Fruit fly (Drosophila melanogaster) whole organism, embryonic: ENCODE data around the gene CG4133.

Source experiments
- Aef1 ChIP-seq: fragments of 200-800 bp; sonication (Bioruptor generic); IDR thresholded peaks from 3 replicates; pipeline ENCODE4 v1.3.6; 2022; ENCODE audit warnings: missing biosample characterization, missing genetic modification characterization
- Bdp1 ChIP-seq: fragments of 200-800 bp; sonication (Bioruptor generic); optimal IDR thresholded peaks from 3 replicates; lab custom pipeline; 2016; ENCODE audit warnings: missing biosample characterization, missing genetic modification characterization
- CG10209 ChIP-seq: fragments of 200-800 bp; sonication (Bioruptor generic); optimal IDR thresholded peaks from 3 replicates; lab custom pipeline; 2017; ENCODE audit warnings: missing biosample characterization, mild to moderate bottlenecking, missing genetic modification characterization, missing genetic modification reagents
- CG11696 ChIP-seq: fragments of 200-800 bp; sonication (Bioruptor generic); IDR thresholded peaks from 2 replicates; pipeline ENCODE4 v1.3.6; 2022; ENCODE audit warnings: missing biosample characterization, missing genetic modification characterization
- CG12391 ChIP-seq: fragments of 200-800 bp; sonication (Bioruptor generic); optimal IDR thresholded peaks from 3 replicates; lab custom pipeline; 2018; ENCODE audit warnings: missing biosample characterization, mild to moderate bottlenecking, missing genetic modification characterization, moderate library complexity
- CG12769 ChIP-seq: fragments of 200-800 bp; sonication (Bioruptor generic); optimal IDR thresholded peaks from 2 replicates; lab custom pipeline; 2019; ENCODE audit warnings: missing biosample characterization, mild to moderate bottlenecking, missing genetic modification characterization, moderate library complexity
- CG13424 ChIP-seq: fragments of 200-800 bp; sonication (Bioruptor generic); optimal IDR thresholded peaks from 2 replicates; lab custom pipeline; 2019; ENCODE audit warnings: missing biosample characterization, mild to moderate bottlenecking, missing genetic modification characterization, moderate library complexity
- CG14860 ChIP-seq: fragments of 200-800 bp; sonication (Bioruptor generic); IDR thresholded peaks from 3 replicates; pipeline ENCODE4 v1.3.6; 2022; ENCODE audit warnings: missing biosample characterization, missing genetic modification characterization; ENCODE audit not compliant: partially characterized antibody
- CG14965 ChIP-seq: fragments of 200-800 bp; sonication (Bioruptor generic); optimal IDR thresholded peaks from 2 replicates; lab custom pipeline; 2016; ENCODE audit warnings: missing biosample characterization, missing genetic modification characterization, borderline replicate concordance
- CG15073 ChIP-seq: fragments of 200-800 bp; sonication (Bioruptor generic); optimal IDR thresholded peaks from 2 replicates; lab custom pipeline; 2016; ENCODE audit warnings: missing biosample characterization, missing genetic modification characterization
- CG15601 ChIP-seq: fragments of 200-800 bp; sonication (Bioruptor generic); optimal IDR thresholded peaks from 3 replicates; lab custom pipeline; 2019; ENCODE audit warnings: missing biosample characterization, mild to moderate bottlenecking, missing genetic modification characterization, moderate library complexity
- CG17829 ChIP-seq: fragments of 200-800 bp; optimal IDR thresholded peaks from 2 replicates; lab custom pipeline; 2019; ENCODE audit warnings: missing biosample characterization, mild to moderate bottlenecking, missing genetic modification characterization, moderate library complexity
- CG18262 ChIP-seq: fragments of 200-800 bp; optimal IDR thresholded peaks from 3 replicates; lab custom pipeline; 2019; ENCODE audit warnings: missing biosample characterization, mild to moderate bottlenecking, missing genetic modification characterization, moderate library complexity
- CG30403 ChIP-seq: fragments of 200-800 bp; sonication (Bioruptor generic); optimal IDR thresholded peaks from 3 replicates; lab custom pipeline; 2016; ENCODE audit warnings: missing biosample characterization, missing genetic modification characterization
- CG32532 ChIP-seq: fragments of 200-800 bp; sonication (Bioruptor generic); IDR thresholded peaks from 2 replicates; pipeline ENCODE4 v1.3.6; 2022; ENCODE audit warnings: missing biosample characterization, missing genetic modification characterization
- CG32772 ChIP-seq: fragments of 200-800 bp; sonication (Bioruptor generic); IDR thresholded peaks from 2 replicates; pipeline ENCODE4 v1.3.6; 2022; ENCODE audit warnings: missing biosample characterization, missing genetic modification characterization
- CG3281 ChIP-seq: fragments of 200-800 bp; sonication (Bioruptor generic); optimal IDR thresholded peaks from 3 replicates; lab custom pipeline; 2017; ENCODE audit warnings: missing biosample characterization, mild to moderate bottlenecking, missing genetic modification characterization
- CG42726 ChIP-seq: fragments of 200-800 bp; sonication (Bioruptor generic); IDR thresholded peaks from 2 replicates; pipeline ENCODE4 v1.3.6; 2022; ENCODE audit warnings: missing biosample characterization, missing genetic modification characterization; ENCODE audit not compliant: partially characterized antibody
- CG4854 ChIP-seq: fragments of 200-800 bp; sonication (Bioruptor generic); optimal IDR thresholded peaks from 2 replicates; lab custom pipeline; 2016; ENCODE audit warnings: missing biosample characterization, missing genetic modification characterization, inconsistent platforms
- CG7745 ChIP-seq: fragments of 200-800 bp; sonication (Bioruptor generic); optimal IDR thresholded peaks from 2 replicates; lab custom pipeline; 2018; ENCODE audit warnings: missing biosample characterization, mild to moderate bottlenecking, missing genetic modification characterization, moderate library complexity
- CG8944 ChIP-seq: fragments of 200-800 bp; sonication (Bioruptor generic); optimal IDR thresholded peaks from 3 replicates; lab custom pipeline; 2016; ENCODE audit warnings: missing biosample characterization, missing genetic modification characterization
- CG9437 ChIP-seq: fragments of 200-800 bp; sonication (Bioruptor generic); optimal IDR thresholded peaks from 2 replicates; lab custom pipeline; 2018; ENCODE audit warnings: missing biosample characterization, mild to moderate bottlenecking, missing genetic modification characterization
- Dp ChIP-seq: fragments of 200-800 bp; sonication (Bioruptor generic); optimal IDR thresholded peaks from 2 replicates; lab custom pipeline; 2018; ENCODE audit warnings: missing biosample characterization, mild to moderate bottlenecking, missing genetic modification characterization, moderate library complexity
- HLH3B ChIP-seq: fragments of 200-800 bp; sonication (Bioruptor generic); IDR thresholded peaks from 2 replicates; pipeline ENCODE4 v1.3.6; 2022; ENCODE audit warnings: missing biosample characterization, missing genetic modification characterization
- Kr ChIP-seq: fragments of 200-800 bp; sonication (Bioruptor generic); optimal IDR thresholded peaks from 2 replicates; lab custom pipeline; 2017; ENCODE audit warnings: missing biosample characterization, mild to moderate bottlenecking, missing genetic modification characterization
- Lim3 ChIP-seq: fragments of 200-800 bp; sonication (Bioruptor generic); IDR thresholded peaks from 2 replicates; pipeline ENCODE4 v1.3.6; 2022; ENCODE audit warnings: missing biosample characterization, missing genetic modification characterization
- MESR4 ChIP-seq: fragments of 200-800 bp; sonication (Bioruptor generic); optimal IDR thresholded peaks from 2 replicates; lab custom pipeline; 2018; ENCODE audit warnings: missing biosample characterization, mild to moderate bottlenecking, missing genetic modification characterization, moderate library complexity
- NK7.1 ChIP-seq: fragments of 200-800 bp; sonication (Bioruptor generic); optimal IDR thresholded peaks from 3 replicates; lab custom pipeline; 2016; ENCODE audit warnings: missing biosample characterization, missing genetic modification characterization
- NfI ChIP-seq: fragments of 200-800 bp; sonication (Bioruptor generic); optimal IDR thresholded peaks from 3 replicates; lab custom pipeline; 2018; ENCODE audit warnings: missing biosample characterization, mild to moderate bottlenecking, missing genetic modification characterization, moderate library complexity
- PHDP ChIP-seq: fragments of 200-800 bp; sonication (Bioruptor generic); optimal IDR thresholded peaks from 3 replicates; lab custom pipeline; 2018; ENCODE audit warnings: missing biosample characterization, mild to moderate bottlenecking, missing genetic modification characterization, moderate library complexity
- Xrp1 ChIP-seq: fragments of 200-800 bp; sonication (Bioruptor generic); IDR thresholded peaks from 2 replicates; pipeline ENCODE4 v1.3.6; 2022; ENCODE audit warnings: missing biosample characterization, missing genetic modification characterization
- ap ChIP-seq: fragments of 200-800 bp; sonication (Bioruptor generic); IDR thresholded peaks from 2 replicates; pipeline ENCODE4 v1.3.6; 2022; ENCODE audit warnings: missing biosample characterization, missing genetic modification characterization
- ato ChIP-seq: fragments of 200-800 bp; sonication (Bioruptor generic); IDR thresholded peaks from 2 replicates; pipeline ENCODE4 v1.3.6; 2022; ENCODE audit warnings: missing biosample characterization, missing genetic modification characterization; ENCODE audit not compliant: partially characterized antibody
- cas ChIP-seq: fragments of 200-800 bp; sonication (Bioruptor generic); IDR thresholded peaks from 2 replicates; pipeline ENCODE4 v1.3.6; 2022; ENCODE audit warnings: missing biosample characterization, missing genetic modification characterization
- da ChIP-seq: fragments of 200-800 bp; sonication (Bioruptor generic); optimal IDR thresholded peaks from 2 replicates; lab custom pipeline; 2016; ENCODE audit warnings: missing biosample characterization, missing genetic modification characterization
- dan ChIP-seq: fragments of 200-800 bp; sonication (Bioruptor generic); IDR thresholded peaks from 2 replicates; pipeline ENCODE4 v1.3.6; 2022; ENCODE audit warnings: missing biosample characterization, missing genetic modification characterization
- eyg ChIP-seq: fragments of 200-800 bp; sonication (Bioruptor generic); optimal IDR thresholded peaks from 3 replicates; lab custom pipeline; 2016; ENCODE audit warnings: missing biosample characterization, missing genetic modification characterization
- gce ChIP-seq: fragments of 200-800 bp; sonication (Bioruptor generic); IDR thresholded peaks from 3 replicates; pipeline ENCODE4 v1.3.6; 2022; ENCODE audit warnings: missing biosample characterization, missing genetic modification characterization
- gcm2 ChIP-seq: fragments of 200-800 bp; sonication (Bioruptor generic); optimal IDR thresholded peaks from 2 replicates; lab custom pipeline; 2016; ENCODE audit warnings: missing biosample characterization, missing genetic modification characterization
- insv ChIP-seq, 2 experiments: fragments of 200-800 bp; sonication (Bioruptor generic); optimal IDR thresholded peaks; 3 replicates each; lab custom pipeline; 2016 to 2018; ENCODE audit warnings: missing biosample characterization in 2 of 2, missing genetic modification characterization in 2 of 2
- inv ChIP-seq: fragments of 200-800 bp; sonication (Bioruptor generic); IDR thresholded peaks from 2 replicates; pipeline ENCODE4 v1.3.6; 2022; ENCODE audit warnings: missing biosample characterization, missing genetic modification characterization; ENCODE audit not compliant: partially characterized antibody
- lbe ChIP-seq: fragments of 200-800 bp; sonication (Bioruptor generic); optimal IDR thresholded peaks from 2 replicates; lab custom pipeline; 2016; ENCODE audit warnings: missing biosample characterization, mild to moderate bottlenecking, missing genetic modification characterization
- lmd ChIP-seq: fragments of 200-800 bp; sonication (Bioruptor generic); IDR thresholded peaks from 2 replicates; pipeline ENCODE4 v1.3.6; 2022; ENCODE audit warnings: missing biosample characterization, missing genetic modification characterization
- luna ChIP-seq: fragments of 200-800 bp; sonication (Bioruptor generic); optimal IDR thresholded peaks from 2 replicates; lab custom pipeline; 2016; ENCODE audit warnings: missing biosample characterization, missing genetic modification characterization
- mam ChIP-seq: fragments of 200-800 bp; sonication (Bioruptor generic); optimal IDR thresholded peaks from 3 replicates; lab custom pipeline; 2016; ENCODE audit warnings: missing biosample characterization, missing genetic modification characterization
- odd ChIP-seq: fragments of 200-800 bp; sonication (Bioruptor generic); optimal IDR thresholded peaks from 2 replicates; lab custom pipeline; 2017; ENCODE audit warnings: missing biosample characterization, mild to moderate bottlenecking, missing genetic modification characterization
- otp ChIP-seq: fragments of 200-800 bp; sonication (Bioruptor generic); IDR thresholded peaks from 3 replicates; pipeline ENCODE4, ENCODE4 v1.3.6; 2022; ENCODE audit warnings: missing biosample characterization, missing genetic modification characterization
- sisA ChIP-seq: fragments of 200-800 bp; sonication (Bioruptor generic); IDR thresholded peaks from 2 replicates; pipeline ENCODE4 v1.3.6; 2022; ENCODE audit warnings: missing biosample characterization, missing genetic modification characterization
- ssp ChIP-seq: fragments of 200-800 bp; sonication (Bioruptor generic); IDR thresholded peaks from 2 replicates; pipeline ENCODE4 v1.3.6; 2022; ENCODE audit warnings: missing biosample characterization, missing genetic modification characterization

Gene CG4133

dm6 chr2L:429680-430484, 25.4 kb upstream of the CG4133 start (continued):
- TF ChIP-seq CG10209 (GFP tag; lab: Kevin White, UChicago) (peak; percentile 20), gce (no peak), CG12769 (tag; lab: Kevin White, UChicago) (peak; percentile 14), CG15073 (no peak), mam (GFP tag; lab: Kevin White, UChicago) (peak; percentile 61), Aef1 (GFP tag; lab: Robert Waterston, UW) (peak; percentile 42; the same call in 2 of the 3 replicates), inv (GFP tag; lab: Robert Waterston, UW) (no peak), CG14965 (GFP tag; lab: Kevin White, UChicago) (no peak), HLH3B (GFP tag; lab: Robert Waterston, UW) (peak; percentile 37; the same call in 1 of the 2 replicates), lmd (peak; percentile 43; the same call in 1 of the 2 replicates), MESR4 (GFP tag; lab: Kevin White, UChicago) (no peak), CG32772 (no peak), odd (no peak), PHDP (tag; lab: Kevin White, UChicago) (peak; percentile 29), sisA (peak; percentile 47), Bdp1 (peak; percentile 5), CG14860 (GFP tag; lab: Robert Waterston, UW) (no peak), cas (GFP tag; lab: Robert Waterston, UW) (no peak), NfI (GFP tag; lab: Kevin White, UChicago) (peak; percentile 28), eyg (GFP tag; lab: Kevin White, UChicago) (peak; percentile 39), CG32532 (GFP tag; lab: Robert Waterston, UW) (peak; percentile 60), Dp (GFP tag; lab: Kevin White, UChicago) (no peak), CG18262 (peak; percentile 73), luna (GFP tag; lab: Kevin White, UChicago) (peak; percentile 54), CG8944 (peak; percentile 60), Kr (GFP tag; lab: Kevin White, UChicago) (no peak), CG13424 (tag; lab: Kevin White, UChicago) (peak; percentile 17), ap (no peak), dan (GFP tag; lab: Robert Waterston, UW) (0 out of 2 replicates have a peak, but pooled peaks have one; percentile 45), gcm2 (GFP tag; lab: Kevin White, UChicago) (no peak), CG42726 (GFP tag; lab: Robert Waterston, UW) (no peak), CG30403 (GFP tag; lab: Kevin White, UChicago) (peak; percentile 71), CG3281 (GFP tag; lab: Kevin White, UChicago) (peak; percentile 47), otp (GFP tag; lab: Robert Waterston, UW) (no peak; the same call in 2 of the 3 replicates), CG15601 (peak; percentile 49), insv (GFP tag; optimal IDR thresholded peaks at IDR 0.05; lab: Kevin White, UChicago) (no peak), CG4854 (peak; percentile 12), Lim3 (no peak), da (GFP tag; lab: Kevin White, UChicago) (no peak), CG9437 (no peak), ssp (peak; percentile 25; the same call in 1 of the 2 replicates), ato (GFP tag; lab: Robert Waterston, UW) (no peak), CG11696 (no peak), CG12391 (tag; lab: Kevin White, UChicago) (peak; percentile 62), CG7745 (no peak), lbe (GFP tag; lab: Kevin White, UChicago) (peak; percentile 91), Xrp1 (GFP tag; lab: Robert Waterston, UW) (peak; percentile 84), CG17829 (tag; lab: Kevin White, UChicago) (peak; percentile 42), NK7.1 (GFP tag; lab: Kevin White, UChicago) (no peak)
